Worm (Caenorhabditis elegans) whole organism, L1 larva: ENCODE data around the gene sid-1.

Experiments used
- C34B4.2 ChIP-seq: sonication (generic microtip); optimal IDR thresholded peaks from 2 replicates; lab custom pipeline; 2017; ENCODE audit warnings: mild to moderate bottlenecking, missing genetic modification characterization, missing compliant biosample characterization
- alr-1 ChIP-seq: fragments of 200-800 bp; sonication (Bioruptor generic); optimal IDR thresholded peaks from 2 replicates; lab custom pipeline; 2018; ENCODE audit warnings: borderline replicate concordance, mild to moderate bottlenecking, missing genetic modification characterization, missing compliant biosample characterization
- fos-1 ChIP-seq: fragments of 150-350 bp; optimal IDR thresholded peaks from 2 replicates; lab custom pipeline; 2014; ENCODE audit warnings: missing biosample characterization, missing genetic modification characterization
- lin-13 ChIP-seq: fragments of 150-350 bp; optimal IDR thresholded peaks from 2 replicates; lab custom pipeline; 2014; ENCODE audit warnings: missing biosample characterization, missing genetic modification reagents, missing genetic modification characterization
- lir-3 ChIP-seq: sonication (generic microtip); optimal IDR thresholded peaks from 2 replicates; lab custom pipeline; 2016; ENCODE audit warnings: mild to moderate bottlenecking, missing genetic modification characterization, moderate library complexity, missing compliant biosample characterization; ENCODE audit not compliant: poor library complexity
- nhr-12 ChIP-seq: sonication (generic microtip); optimal IDR thresholded peaks from 2 replicates; lab custom pipeline; 2017; ENCODE audit warnings: missing biosample characterization, missing genetic modification characterization
- nhr-237 ChIP-seq: fragments of 150-350 bp; optimal IDR thresholded peaks from 2 replicates; lab custom pipeline; 2014; ENCODE audit warnings: missing biosample characterization, missing genetic modification characterization
- nhr-76 ChIP-seq: sonication (generic microtip); optimal IDR thresholded peaks from 2 replicates; lab custom pipeline; 2017; ENCODE audit warnings: missing biosample characterization, missing genetic modification characterization
- nhr-77 ChIP-seq: fragments of 150-350 bp; optimal IDR thresholded peaks from 2 replicates; lab custom pipeline; 2014; ENCODE audit warnings: missing biosample characterization, missing genetic modification characterization
- sptf-1 ChIP-seq: fragments of 150-350 bp; optimal IDR thresholded peaks from 2 replicates; lab custom pipeline; 2014; ENCODE audit warnings: missing biosample characterization, missing genetic modification characterization
- unc-130 ChIP-seq: fragments of 150-350 bp; optimal IDR thresholded peaks from 2 replicates; lab custom pipeline; 2017; ENCODE audit warnings: missing biosample characterization, missing genetic modification characterization, inconsistent platforms

ce11 chrV:5110684-5111083, 9.1 kb upstream of the sid-1 start, which contains the start of gene ugt-63:
- TF ChIP-seq nhr-237 (tag; lab: Kevin White, UChicago) = no peak
- TF ChIP-seq nhr-12 = no peak
- no peak for TF ChIP-seq alr-1
- no peak for TF ChIP-seq nhr-76 (tag; lab: Kevin White, UChicago)
- TF ChIP-seq unc-130 (tag; lab: Kevin White, UChicago) = no peak
- TF ChIP-seq sptf-1 (tag; lab: Kevin White, UChicago) = no peak
- TF ChIP-seq lin-13 (GFP tag; lab: Kevin White, UChicago) = no peak
- no peak for TF ChIP-seq nhr-77 (tag; lab: Kevin White, UChicago)
- TF ChIP-seq lir-3 (tag; lab: Kevin White, UChicago) = no peak
- no peak for TF ChIP-seq C34B4.2 (tag; lab: Kevin White, UChicago)
- no peak for TF ChIP-seq fos-1 (tag; lab: Kevin White, UChicago)
